Fruit fly (Drosophila melanogaster): ENCODE data around the gene RPA1.

Gene RPA1

dm6 chr3R:8292034-8292433 is 27.8 kb upstream of the RPA1 start, which contains the start of gene CG31463:
Gene CG31463 (plus strand): TSS chr3R:8292335.
- TF ChIP-seq EcR (GFP tag; optimal IDR thresholded peaks at IDR 0.05) (no peak), psq (optimal IDR thresholded peaks at IDR 0.05) (no peak), usp (GFP tag; optimal IDR thresholded peaks at IDR 0.05) (no peak), Dll (optimal IDR thresholded peaks at IDR 0.05) (no peak), pan (optimal IDR thresholded peaks at IDR 0.05) (no peak), CG8478 (optimal IDR thresholded peaks at IDR 0.05) (no peak)

dm6 chr3R:8290940-8291339 is 26.7 kb upstream of the RPA1 start, which contains the start of gene CG31464:
Gene CG31464 (plus strand): TSS chr3R:8291240.
- TF ChIP-seq EcR (GFP tag; optimal IDR thresholded peaks at IDR 0.05) (no peak), psq (optimal IDR thresholded peaks at IDR 0.05) (no peak), CG8478 (optimal IDR thresholded peaks at IDR 0.05) (no peak), usp (GFP tag; optimal IDR thresholded peaks at IDR 0.05) (no peak), Dll (optimal IDR thresholded peaks at IDR 0.05) (no peak), pan (optimal IDR thresholded peaks at IDR 0.05) (no peak)

dm6 chr3R:8290478-8290877 is 26.2 kb upstream of the RPA1 start, which contains the start of gene CG11672:
Gene CG11672 (minus strand): TSS chr3R:8290578.
- no peak for TF ChIP-seq psq (optimal IDR thresholded peaks at IDR 0.05)
- no peak for TF ChIP-seq usp (GFP tag; optimal IDR thresholded peaks at IDR 0.05)
- TF ChIP-seq CG8478 (optimal IDR thresholded peaks at IDR 0.05) = no peak
- no peak for TF ChIP-seq pan (optimal IDR thresholded peaks at IDR 0.05)
- no peak for TF ChIP-seq EcR (GFP tag; optimal IDR thresholded peaks at IDR 0.05)
- no peak for TF ChIP-seq Dll (optimal IDR thresholded peaks at IDR 0.05)

dm6 chr3R:8288790-8289189 is 24.5 kb upstream of the RPA1 start:
- TF ChIP-seq usp (GFP tag; optimal IDR thresholded peaks at IDR 0.05) (no peak), pan (optimal IDR thresholded peaks at IDR 0.05) (no peak), EcR (GFP tag; optimal IDR thresholded peaks at IDR 0.05) (no peak), psq (optimal IDR thresholded peaks at IDR 0.05) (no peak)

- TF ChIP-seq usp (GFP tag; optimal IDR thresholded peaks at IDR 0.05) (no peak), Dll (optimal IDR thresholded peaks at IDR 0.05) (no peak), psq (optimal IDR thresholded peaks at IDR 0.05) (no peak), CG8478 (optimal IDR thresholded peaks at IDR 0.05) (no peak), pan (optimal IDR thresholded peaks at IDR 0.05) (no peak), EcR (GFP tag; optimal IDR thresholded peaks at IDR 0.05) (no peak)
Measured at dm6 chr3R:8287697-8288096, 23.4 kb upstream of the RPA1 start, which contains the start of gene Nazo. Gene Nazo (plus strand): TSS chr3R:8287876.

dm6 chr3R:8285727-8286344 is 21.6 kb upstream of the RPA1 start:
- TF ChIP-seq psq (optimal IDR thresholded peaks at IDR 0.05) (no peak), usp (GFP tag; optimal IDR thresholded peaks at IDR 0.05) (no peak), CG8478 (optimal IDR thresholded peaks at IDR 0.05) (no peak), pan (optimal IDR thresholded peaks at IDR 0.05) (no peak), EcR (GFP tag; optimal IDR thresholded peaks at IDR 0.05) (no peak), Dll (optimal IDR thresholded peaks at IDR 0.05) (no peak)

dm6 chr3R:8284234-8284633 is 20.0 kb upstream of the RPA1 start:
- TF ChIP-seq Dll (optimal IDR thresholded peaks at IDR 0.05) (no peak), EcR (GFP tag; optimal IDR thresholded peaks at IDR 0.05) (no peak), usp (GFP tag; optimal IDR thresholded peaks at IDR 0.05) (no peak), CG8478 (optimal IDR thresholded peaks at IDR 0.05) (no peak), psq (optimal IDR thresholded peaks at IDR 0.05) (no peak), pan (optimal IDR thresholded peaks at IDR 0.05) (no peak)

- TF ChIP-seq pan (optimal IDR thresholded peaks at IDR 0.05) (no peak), CG8478 (optimal IDR thresholded peaks at IDR 0.05) (no peak), psq (optimal IDR thresholded peaks at IDR 0.05) (no peak), EcR (GFP tag; optimal IDR thresholded peaks at IDR 0.05) (no peak), Dll (optimal IDR thresholded peaks at IDR 0.05) (no peak), usp (GFP tag; optimal IDR thresholded peaks at IDR 0.05) (no peak)
Measured at dm6 chr3R:8282727-8283126, 18.5 kb upstream of the RPA1 start.

- TF ChIP-seq psq (optimal IDR thresholded peaks at IDR 0.05) (no peak), usp (GFP tag; optimal IDR thresholded peaks at IDR 0.05) (no peak), EcR (GFP tag; optimal IDR thresholded peaks at IDR 0.05) (no peak), CG8478 (optimal IDR thresholded peaks at IDR 0.05) (no peak), pan (optimal IDR thresholded peaks at IDR 0.05) (no peak), Dll (optimal IDR thresholded peaks at IDR 0.05) (no peak)
Measured at dm6 chr3R:8279970-8280369, 15.7 kb upstream of the RPA1 start.

- TF ChIP-seq EcR (GFP tag; optimal IDR thresholded peaks at IDR 0.05) (no peak), CG8478 (optimal IDR thresholded peaks at IDR 0.05) (no peak), pan (optimal IDR thresholded peaks at IDR 0.05) (no peak), usp (GFP tag; optimal IDR thresholded peaks at IDR 0.05) (no peak), Dll (optimal IDR thresholded peaks at IDR 0.05) (no peak), psq (optimal IDR thresholded peaks at IDR 0.05) (no peak)
Measured at dm6 chr3R:8277494-8278293, 13.4 kb upstream of the RPA1 start, which contains the start of gene ato. Gene ato (plus strand): TSS chr3R:8278052.

dm6 chr3R:8275031-8275430 is 10.8 kb upstream of the RPA1 start:
- TF ChIP-seq psq (optimal IDR thresholded peaks at IDR 0.05) (no peak), EcR (GFP tag; optimal IDR thresholded peaks at IDR 0.05) (no peak), Dll (optimal IDR thresholded peaks at IDR 0.05) (no peak), CG8478 (optimal IDR thresholded peaks at IDR 0.05) (no peak), pan (optimal IDR thresholded peaks at IDR 0.05) (no peak), usp (GFP tag; optimal IDR thresholded peaks at IDR 0.05) (no peak)

- TF ChIP-seq pan (optimal IDR thresholded peaks at IDR 0.05) (no peak), CG8478 (optimal IDR thresholded peaks at IDR 0.05) (no peak), Dll (optimal IDR thresholded peaks at IDR 0.05) (no peak), EcR (GFP tag; optimal IDR thresholded peaks at IDR 0.05) (no peak), usp (GFP tag; optimal IDR thresholded peaks at IDR 0.05) (no peak), psq (optimal IDR thresholded peaks at IDR 0.05) (no peak)
Measured at dm6 chr3R:8272573-8273165, 8.4 kb upstream of the RPA1 start.
